1 fruit fly cellular context compared by ENCODE assay signal in genomic region chr2L:10303786-10304185, dm6.
TF ChIP-seq lines count a peak whose summit lies in the region.

Gene nmd, minus strand, starts transcription at chr2L:10303947.

TF ChIP-seq in whole organism, embryonic, 481 proteins besides CTCF, POLR2A, EP300 and RAD21 (continued from another document and continues in another):
- TF ChIP-seq Elba2 (GFP tag; optimal IDR thresholded peaks at IDR 0.05; lab: Kevin White, UChicago): peak; percentile 64
- TF ChIP-seq Antp (GFP tag; optimal IDR thresholded peaks at IDR 0.05; lab: Kevin White, UChicago): no peak
- no peak for TF ChIP-seq ewg (GFP tag; optimal IDR thresholded peaks at IDR 0.05; lab: Kevin White, UChicago)
- no peak for TF ChIP-seq twi (tag; optimal IDR thresholded peaks at IDR 0.05; lab: Kevin White, UChicago)
- TF ChIP-seq CG17912 (GFP tag; optimal IDR thresholded peaks at IDR 0.05; lab: Kevin White, UChicago): no peak
- peak; percentile 86 for TF ChIP-seq gfzf (GFP tag; optimal IDR thresholded peaks at IDR 0.05; lab: Kevin White, UChicago)
- no peak for TF ChIP-seq gt (GFP tag; IDR thresholded peaks at IDR 0.05; lab: Robert Waterston, UW)
- TF ChIP-seq sqz (GFP tag; optimal IDR thresholded peaks at IDR 0.05; lab: Kevin White, UChicago): no peak
- TF ChIP-seq BEAF-32 (GFP tag; optimal IDR thresholded peaks at IDR 0.05; lab: Kevin White, UChicago): peak; percentile 41
- no peak for TF ChIP-seq CG8944 (GFP tag; optimal IDR thresholded peaks at IDR 0.05; lab: Kevin White, UChicago)
- TF ChIP-seq Sry-δ (GFP tag; optimal IDR thresholded peaks at IDR 0.05; lab: Kevin White, UChicago): peak; percentile 47
- no peak for TF ChIP-seq CG9215 (GFP tag; IDR thresholded peaks at IDR 0.05; lab: Robert Waterston, UW)
- no peak for TF ChIP-seq C15 (GFP tag; IDR thresholded peaks at IDR 0.05; lab: Robert Waterston, UW)
- no peak for TF ChIP-seq Hand (GFP tag; optimal IDR thresholded peaks at IDR 0.05; lab: Kevin White, UChicago)
- TF ChIP-seq Blimp-1 (GFP tag; optimal IDR thresholded peaks at IDR 0.05; lab: Kevin White, UChicago): no peak
- TF ChIP-seq Ets97D (GFP tag; optimal IDR thresholded peaks at IDR 0.05; lab: Kevin White, UChicago): peak; percentile 48
- no peak for TF ChIP-seq Sox100B (GFP tag; optimal IDR thresholded peaks at IDR 0.05; lab: Kevin White, UChicago)
- no peak for TF ChIP-seq Tbp (GFP tag; optimal IDR thresholded peaks at IDR 0.05; lab: Kevin White, UChicago)
- TF ChIP-seq CG3726 (GFP tag; IDR thresholded peaks at IDR 0.05; lab: Robert Waterston, UW): no peak
- no peak for TF ChIP-seq CG4730 (GFP tag; IDR thresholded peaks at IDR 0.05; lab: Robert Waterston, UW)
- peak; percentile 32; the same call in 1 of the 2 replicates for TF ChIP-seq onecut (GFP tag; IDR thresholded peaks at IDR 0.05; lab: Robert Waterston, UW)
- TF ChIP-seq CG4820 (GFP tag; optimal IDR thresholded peaks at IDR 0.05; lab: Kevin White, UChicago): no peak
- peak; percentile 12; the same call in 1 of the 2 replicates for TF ChIP-seq tna (GFP tag; IDR thresholded peaks at IDR 0.05; lab: Robert Waterston, UW; ENCODE audit: partially characterized antibody)
- peak; percentile 46 for TF ChIP-seq CG12391 (tag; optimal IDR thresholded peaks at IDR 0.05; lab: Kevin White, UChicago)
- TF ChIP-seq Nf-YC (tag; optimal IDR thresholded peaks at IDR 0.05; lab: Kevin White, UChicago): peak; percentile 31
- TF ChIP-seq stc (GFP tag; IDR thresholded peaks at IDR 0.05; lab: Robert Waterston, UW): no peak
- no peak for TF ChIP-seq CG3163 (GFP tag; optimal IDR thresholded peaks at IDR 0.05; lab: Kevin White, UChicago)
- no peak for TF ChIP-seq CG16863 (GFP tag; optimal IDR thresholded peaks at IDR 0.05; lab: Kevin White, UChicago)
- no peak for TF ChIP-seq HHEX (GFP tag; optimal IDR thresholded peaks at IDR 0.05; lab: Kevin White, UChicago)
- peak; percentile 60 for TF ChIP-seq Ets65A (GFP tag; lab: Kevin White, UChicago)
- peak; percentile 21 for TF ChIP-seq CG30403 (GFP tag; optimal IDR thresholded peaks at IDR 0.05; lab: Kevin White, UChicago)
- TF ChIP-seq psq (GFP tag; optimal IDR thresholded peaks at IDR 0.05; lab: Kevin White, UChicago): no peak
- no peak for TF ChIP-seq CG7745 (tag; optimal IDR thresholded peaks at IDR 0.05; lab: Kevin White, UChicago)
- TF ChIP-seq caup (GFP tag; optimal IDR thresholded peaks at IDR 0.05; lab: Kevin White, UChicago; ENCODE audit: severe bottlenecking): no peak
- TF ChIP-seq seq (GFP tag; IDR thresholded peaks at IDR 0.05; lab: Robert Waterston, UW): no peak
- no peak for TF ChIP-seq CG4360 (GFP tag; IDR thresholded peaks at IDR 0.05; lab: Robert Waterston, UW)
- no peak for TF ChIP-seq Dbx (GFP tag; IDR thresholded peaks at IDR 0.05; lab: Robert Waterston, UW)
- TF ChIP-seq CG4424 (GFP tag; optimal IDR thresholded peaks at IDR 0.05; lab: Kevin White, UChicago): no peak
- no peak for TF ChIP-seq BtbVII (GFP tag; optimal IDR thresholded peaks at IDR 0.05; lab: Kevin White, UChicago)
- TF ChIP-seq ttk (GFP tag; IDR thresholded peaks at IDR 0.05; lab: Robert Waterston, UW): no peak
- no peak for TF ChIP-seq sna (GFP tag; IDR thresholded peaks at IDR 0.05; lab: Robert Waterston, UW; ENCODE audit: partially characterized antibody)
- no peak for TF ChIP-seq az2 (GFP tag; optimal IDR thresholded peaks at IDR 0.05; lab: Kevin White, UChicago)
- no peak for TF ChIP-seq CG17802 (tag; optimal IDR thresholded peaks at IDR 0.05; lab: Kevin White, UChicago)
- TF ChIP-seq gem (tag; optimal IDR thresholded peaks at IDR 0.05; lab: Kevin White, UChicago): peak; percentile 16
- TF ChIP-seq CG9876 (GFP tag; optimal IDR thresholded peaks at IDR 0.05; lab: Kevin White, UChicago): no peak
- TF ChIP-seq CG11247 (GFP tag; IDR thresholded peaks at IDR 0.05; lab: Robert Waterston, UW): no peak
- TF ChIP-seq CG18599 (GFP tag; optimal IDR thresholded peaks at IDR 0.05; lab: Kevin White, UChicago): no peak
- no peak for TF ChIP-seq CG3838 (GFP tag; optimal IDR thresholded peaks at IDR 0.05; lab: Kevin White, UChicago)
- TF ChIP-seq CoRest (tag; optimal IDR thresholded peaks at IDR 0.05; lab: Kevin White, UChicago): peak; percentile 24
- TF ChIP-seq Pdp1 (GFP tag; optimal IDR thresholded peaks at IDR 0.05; lab: Kevin White, UChicago): no peak
- no peak for TF ChIP-seq so (GFP tag; IDR thresholded peaks at IDR 0.05; lab: Robert Waterston, UW)
- TF ChIP-seq pho (GFP tag; optimal IDR thresholded peaks at IDR 0.05; lab: Kevin White, UChicago): peak; percentile 5
- TF ChIP-seq CG2202 (tag; optimal IDR thresholded peaks at IDR 0.05; lab: Kevin White, UChicago): no peak
- TF ChIP-seq CG14014 (GFP tag; IDR thresholded peaks at IDR 0.05; lab: Robert Waterston, UW): no peak
- no peak for TF ChIP-seq CG1233 (GFP tag; optimal IDR thresholded peaks at IDR 0.05; lab: Kevin White, UChicago)
- peak; percentile 23 for TF ChIP-seq CG15601 (tag; optimal IDR thresholded peaks at IDR 0.05; lab: Kevin White, UChicago)
- no peak for TF ChIP-seq ap (GFP tag; IDR thresholded peaks at IDR 0.05; lab: Robert Waterston, UW)
- TF ChIP-seq chm (GFP tag; IDR thresholded peaks at IDR 0.05; lab: Robert Waterston, UW): no peak
- TF ChIP-seq trh (GFP tag; optimal IDR thresholded peaks at IDR 0.05; lab: Kevin White, UChicago): no peak
- TF ChIP-seq Mes4 (GFP tag; optimal IDR thresholded peaks at IDR 0.05; lab: Kevin White, UChicago): no peak
- TF ChIP-seq abd-A (tag; optimal IDR thresholded peaks at IDR 0.05; lab: Kevin White, UChicago): no peak
- no peak for TF ChIP-seq pros (GFP tag; optimal IDR thresholded peaks at IDR 0.05; lab: Kevin White, UChicago)
- peak in 1 of 2 experiments; percentile 12 for TF ChIP-seq dpn (GFP tag; optimal IDR thresholded peaks at IDR 0.05; lab: Kevin White, UChicago)
- no peak for TF ChIP-seq Sox102F (GFP tag; optimal IDR thresholded peaks at IDR 0.05; lab: Kevin White, UChicago)
- TF ChIP-seq z (GFP tag; IDR thresholded peaks at IDR 0.05; lab: Robert Waterston, UW): no peak
- no peak for TF ChIP-seq Dll (GFP tag; IDR thresholded peaks at IDR 0.05; lab: Robert Waterston, UW; ENCODE audit: partially characterized antibody)
- TF ChIP-seq Nf-YA (GFP tag; IDR thresholded peaks at IDR 0.05; lab: Robert Waterston, UW): no peak
- no peak for TF ChIP-seq CHES-1-like (GFP tag; optimal IDR thresholded peaks at IDR 0.05; lab: Kevin White, UChicago)
- TF ChIP-seq CG3847 (GFP tag; IDR thresholded peaks at IDR 0.05; lab: Robert Waterston, UW): peak; percentile 72
- TF ChIP-seq luna (GFP tag; optimal IDR thresholded peaks at IDR 0.05; lab: Kevin White, UChicago): no peak
- no peak for TF ChIP-seq tup (GFP tag; optimal IDR thresholded peaks at IDR 0.05; lab: Kevin White, UChicago)
- peak; percentile 9 for TF ChIP-seq maf-S (GFP tag; optimal IDR thresholded peaks at IDR 0.05; lab: Kevin White, UChicago)
- no peak for TF ChIP-seq CG14860 (GFP tag; IDR thresholded peaks at IDR 0.05; lab: Robert Waterston, UW; ENCODE audit: partially characterized antibody)
- TF ChIP-seq CG11504 (tag; optimal IDR thresholded peaks at IDR 0.05; lab: Kevin White, UChicago): no peak
- TF ChIP-seq bigmax (GFP tag; optimal IDR thresholded peaks at IDR 0.05; lab: Kevin White, UChicago): no peak
- TF ChIP-seq sisA (GFP tag; IDR thresholded peaks at IDR 0.05; lab: Robert Waterston, UW): no peak
- no peak for TF ChIP-seq wdn (GFP tag; IDR thresholded peaks at IDR 0.05; lab: Robert Waterston, UW)
- TF ChIP-seq Hey (tag; optimal IDR thresholded peaks at IDR 0.05; lab: Kevin White, UChicago): no peak
- TF ChIP-seq rib (GFP tag; IDR thresholded peaks at IDR 0.05; lab: Robert Waterston, UW): no peak
- TF ChIP-seq CG18764 (GFP tag; optimal IDR thresholded peaks at IDR 0.05; lab: Kevin White, UChicago): no peak
- no peak for TF ChIP-seq CG13123 (GFP tag; optimal IDR thresholded peaks at IDR 0.05; lab: Kevin White, UChicago)
- no peak for TF ChIP-seq Hr78 (GFP tag; optimal IDR thresholded peaks at IDR 0.05; lab: Kevin White, UChicago)
- no peak for TF ChIP-seq CG11456 (GFP tag; IDR thresholded peaks at IDR 0.05; lab: Robert Waterston, UW)
- no peak for TF ChIP-seq da (GFP tag; optimal IDR thresholded peaks at IDR 0.05; lab: Kevin White, UChicago)
- TF ChIP-seq oc (tag; optimal IDR thresholded peaks at IDR 0.05; lab: Kevin White, UChicago): no peak
- no peak for TF ChIP-seq CG12155 (GFP tag; optimal IDR thresholded peaks at IDR 0.05; lab: Kevin White, UChicago)
- peak; percentile 42 for TF ChIP-seq CG14710 (tag; optimal IDR thresholded peaks at IDR 0.05; lab: Kevin White, UChicago)
- no peak for TF ChIP-seq CG12104 (GFP tag; optimal IDR thresholded peaks at IDR 0.05; lab: Kevin White, UChicago)
- no peak for TF ChIP-seq Kr (GFP tag; optimal IDR thresholded peaks at IDR 0.05; lab: Kevin White, UChicago)
- no peak for TF ChIP-seq klu (GFP tag; IDR thresholded peaks at IDR 0.05; lab: Robert Waterston, UW)
- no peak for TF ChIP-seq wek (GFP tag; optimal IDR thresholded peaks at IDR 0.05; lab: Kevin White, UChicago)
- TF ChIP-seq gcm2 (GFP tag; optimal IDR thresholded peaks at IDR 0.05; lab: Kevin White, UChicago): no peak
- TF ChIP-seq NK7.1 (GFP tag; optimal IDR thresholded peaks at IDR 0.05; lab: Kevin White, UChicago): no peak
- peak; percentile 35 for TF ChIP-seq Sin3A (optimal IDR thresholded peaks at IDR 0.05; lab: Kevin White, UChicago)
- no peak for TF ChIP-seq ac (GFP tag; optimal IDR thresholded peaks at IDR 0.05; lab: Kevin White, UChicago)
- TF ChIP-seq GATAe (GFP tag; conservative IDR thresholded peaks at IDR 0.05; lab: Robert Waterston, UW): no peak
- no peak for TF ChIP-seq Atf3 (GFP tag; optimal IDR thresholded peaks at IDR 0.05; lab: Kevin White, UChicago)
- no peak for TF ChIP-seq gce (GFP tag; IDR thresholded peaks at IDR 0.05; lab: Robert Waterston, UW)
- TF ChIP-seq Dek (tag; optimal IDR thresholded peaks at IDR 0.05; lab: Kevin White, UChicago): peak; percentile 48
- no peak for TF ChIP-seq bowl (GFP tag; IDR thresholded peaks at IDR 0.05; lab: Robert Waterston, UW)
- TF ChIP-seq Abd-B (GFP tag; optimal IDR thresholded peaks at IDR 0.05; lab: Kevin White, UChicago): no peak
- peak; percentile 26 for TF ChIP-seq CG13894 (tag; optimal IDR thresholded peaks at IDR 0.05; lab: Kevin White, UChicago)
- TF ChIP-seq CG10366 (GFP tag; IDR thresholded peaks at IDR 0.05; lab: Robert Waterston, UW): no peak
- no peak for TF ChIP-seq Atf6 (GFP tag; IDR thresholded peaks at IDR 0.05; lab: Robert Waterston, UW)
- no peak for TF ChIP-seq Oli (tag; optimal IDR thresholded peaks at IDR 0.05; lab: Kevin White, UChicago)
- no peak for TF ChIP-seq btn (GFP tag; optimal IDR thresholded peaks at IDR 0.05; lab: Kevin White, UChicago)
- TF ChIP-seq Gug (GFP tag; IDR thresholded peaks at IDR 0.05; lab: Robert Waterston, UW): no peak
- no peak for TF ChIP-seq CrebB (tag; optimal IDR thresholded peaks at IDR 0.05; lab: Kevin White, UChicago)
- no peak for TF ChIP-seq B-H1 (GFP tag; IDR thresholded peaks at IDR 0.05; lab: Robert Waterston, UW)
- no peak for TF ChIP-seq Optix (GFP tag; IDR thresholded peaks at IDR 0.05; lab: Robert Waterston, UW)
- TF ChIP-seq sug (tag; optimal IDR thresholded peaks at IDR 0.05; lab: Kevin White, UChicago): peak; percentile 17
- TF ChIP-seq CG13296 (GFP tag; optimal IDR thresholded peaks at IDR 0.05; lab: Kevin White, UChicago): no peak
- peak; percentile 13 for TF ChIP-seq Xbp1 (GFP tag; optimal IDR thresholded peaks at IDR 0.05; lab: Kevin White, UChicago)
- TF ChIP-seq CG18476 (GFP tag; optimal IDR thresholded peaks at IDR 0.05; lab: Kevin White, UChicago): no peak
- no peak for TF ChIP-seq Bteb2 (GFP tag; optimal IDR thresholded peaks at IDR 0.05; lab: Kevin White, UChicago)
- no peak for TF ChIP-seq disco-r (GFP tag; optimal IDR thresholded peaks at IDR 0.05; lab: Kevin White, UChicago)
- TF ChIP-seq CG7357 (GFP tag; IDR thresholded peaks at IDR 0.05; lab: Robert Waterston, UW): no peak
- no peak for TF ChIP-seq pita (GFP tag; optimal IDR thresholded peaks at IDR 0.05; lab: Kevin White, UChicago)
- no peak for TF ChIP-seq Trl (optimal IDR thresholded peaks at IDR 0.05; lab: Kevin White, UChicago)
- no peak for TF ChIP-seq Trl (GFP tag; optimal IDR thresholded peaks at IDR 0.05; lab: Kevin White, UChicago)
- no peak for TF ChIP-seq insv (GFP tag; optimal IDR thresholded peaks at IDR 0.05; lab: Kevin White, UChicago)
- no peak for TF ChIP-seq CkIIα-i1 (GFP tag; IDR thresholded peaks at IDR 0.05; lab: Robert Waterston, UW)
- no peak for TF ChIP-seq hth (optimal IDR thresholded peaks at IDR 0.05; lab: Kevin White, UChicago)
- TF ChIP-seq Six4 (GFP tag; optimal IDR thresholded peaks at IDR 0.05; lab: Kevin White, UChicago): no peak
- TF ChIP-seq kni (GFP tag; optimal IDR thresholded peaks at IDR 0.05; lab: Kevin White, UChicago): no peak
- TF ChIP-seq grn (GFP tag; optimal IDR thresholded peaks at IDR 0.05; lab: Kevin White, UChicago): no peak
- no peak for TF ChIP-seq Deaf1 (tag; optimal IDR thresholded peaks at IDR 0.05; lab: Kevin White, UChicago)
- TF ChIP-seq ara (GFP tag; IDR thresholded peaks at IDR 0.05; lab: Robert Waterston, UW): no peak
- TF ChIP-seq Taf1 (GFP tag; IDR thresholded peaks at IDR 0.05; lab: Robert Waterston, UW): no peak
- TF ChIP-seq sd (tag; optimal IDR thresholded peaks at IDR 0.05; lab: Kevin White, UChicago): no peak
- no peak for TF ChIP-seq danr (GFP tag; IDR thresholded peaks at IDR 0.05; lab: Robert Waterston, UW)
- no peak for TF ChIP-seq Fer3 (tag; optimal IDR thresholded peaks at IDR 0.05; lab: Kevin White, UChicago)
- no peak for TF ChIP-seq CG2129 (GFP tag; IDR thresholded peaks at IDR 0.05; lab: Robert Waterston, UW; ENCODE audit: partially characterized antibody)
- TF ChIP-seq bcd (GFP tag; optimal IDR thresholded peaks at IDR 0.05; lab: Kevin White, UChicago): no peak
- no peak; the same call in 1 of the 2 replicates for TF ChIP-seq amos (GFP tag; IDR thresholded peaks at IDR 0.05; lab: Robert Waterston, UW; ENCODE audit: partially characterized antibody)
- no peak for TF ChIP-seq CG10209 (GFP tag; optimal IDR thresholded peaks at IDR 0.05; lab: Kevin White, UChicago)
- TF ChIP-seq Doc2 (GFP tag; IDR thresholded peaks at IDR 0.05; lab: Robert Waterston, UW): no peak
- no peak for TF ChIP-seq tx (GFP tag; optimal IDR thresholded peaks at IDR 0.05; lab: Kevin White, UChicago)
- no peak for TF ChIP-seq pnt (GFP tag; optimal IDR thresholded peaks at IDR 0.05; lab: Kevin White, UChicago)
- TF ChIP-seq gsb-n (tag; optimal IDR thresholded peaks at IDR 0.05; lab: Kevin White, UChicago): no peak
- no peak for TF ChIP-seq lola (GFP tag; optimal IDR thresholded peaks at IDR 0.05; lab: Kevin White, UChicago)
